Fruit fly (Drosophila melanogaster) whole organism, embryonic: ENCODE results near the gene RluA-1.

ENCODE experiments used
- CG10979 ChIP-seq: fragments of 200-800 bp; sonication (Bioruptor generic); optimal IDR thresholded peaks from 2 replicates; lab custom pipeline; 2018; ENCODE audit warnings: missing biosample characterization, mild to moderate bottlenecking, missing genetic modification characterization, moderate library complexity
- CG12219 ChIP-seq: fragments of 200-800 bp; sonication (Bioruptor generic); optimal IDR thresholded peaks from 3 replicates; lab custom pipeline; 2018; ENCODE audit warnings: missing biosample characterization, mild to moderate bottlenecking, missing genetic modification characterization
- CG1233 ChIP-seq: fragments of 200-800 bp; sonication (Bioruptor generic); optimal IDR thresholded peaks from 4 replicates; lab custom pipeline; 2018; ENCODE audit warnings: missing biosample characterization, mild to moderate bottlenecking, missing genetic modification characterization
- CG15601 ChIP-seq: fragments of 200-800 bp; sonication (Bioruptor generic); optimal IDR thresholded peaks from 3 replicates; lab custom pipeline; 2019; ENCODE audit warnings: missing biosample characterization, mild to moderate bottlenecking, missing genetic modification characterization, moderate library complexity
- CG17385 ChIP-seq: fragments of 200-800 bp; sonication (Bioruptor generic); optimal IDR thresholded peaks from 3 replicates; lab custom pipeline; 2018; ENCODE audit warnings: missing biosample characterization, mild to moderate bottlenecking, missing genetic modification characterization
- CG17829 ChIP-seq: fragments of 200-800 bp; optimal IDR thresholded peaks from 2 replicates; lab custom pipeline; 2019; ENCODE audit warnings: missing biosample characterization, mild to moderate bottlenecking, missing genetic modification characterization, moderate library complexity
- CG18619 ChIP-seq: fragments of 200-800 bp; sonication (Bioruptor generic); optimal IDR thresholded peaks from 3 replicates; lab custom pipeline; 2017; ENCODE audit warnings: missing biosample characterization, mild to moderate bottlenecking, missing genetic modification characterization
- CG2116 ChIP-seq: fragments of 200-800 bp; sonication (Bioruptor generic); optimal IDR thresholded peaks from 3 replicates; lab custom pipeline; 2018; ENCODE audit warnings: missing biosample characterization, mild to moderate bottlenecking, missing genetic modification characterization
- CG30020 ChIP-seq: fragments of 200-800 bp; optimal IDR thresholded peaks from 2 replicates; lab custom pipeline; 2019; ENCODE audit warnings: missing biosample characterization, mild to moderate bottlenecking, missing genetic modification characterization, moderate library complexity
- CG30403 ChIP-seq: fragments of 200-800 bp; sonication (Bioruptor generic); optimal IDR thresholded peaks from 3 replicates; lab custom pipeline; 2016; ENCODE audit warnings: missing biosample characterization, missing genetic modification characterization
- CG30431 ChIP-seq: fragments of 200-800 bp; sonication (Bioruptor generic); optimal IDR thresholded peaks from 2 replicates; lab custom pipeline; 2017; ENCODE audit warnings: missing biosample characterization, missing genetic modification characterization
- CG31441 ChIP-seq: fragments of 200-800 bp; sonication (Bioruptor generic); IDR thresholded peaks from 2 replicates; pipeline ENCODE4 v1.3.6; 2022; ENCODE audit warnings: missing biosample characterization, missing genetic modification characterization
- CG3281 ChIP-seq: fragments of 200-800 bp; sonication (Bioruptor generic); optimal IDR thresholded peaks from 3 replicates; lab custom pipeline; 2017; ENCODE audit warnings: missing biosample characterization, mild to moderate bottlenecking, missing genetic modification characterization
- CG5180 ChIP-seq: fragments of 200-800 bp; sonication (Bioruptor generic); optimal IDR thresholded peaks from 3 replicates; lab custom pipeline; 2017; ENCODE audit warnings: missing biosample characterization, missing genetic modification characterization, mild to moderate bottlenecking, moderate library complexity, missing genetic modification reagents
- CG5245 ChIP-seq: fragments of 200-800 bp; sonication (Bioruptor generic); optimal IDR thresholded peaks from 3 replicates; lab custom pipeline; 2016; ENCODE audit warnings: missing biosample characterization, missing genetic modification characterization
- CG7556 ChIP-seq: fragments of 200-800 bp; sonication (Bioruptor generic); optimal IDR thresholded peaks from 2 replicates; lab custom pipeline; 2017; ENCODE audit warnings: missing biosample characterization, mild to moderate bottlenecking, missing genetic modification characterization
- CG9727 ChIP-seq: fragments of 200-800 bp; sonication (Bioruptor generic); optimal IDR thresholded peaks from 3 replicates; lab custom pipeline; 2017; ENCODE audit warnings: missing biosample characterization, mild to moderate bottlenecking, missing genetic modification characterization
- E2f1 ChIP-seq: fragments of 200-800 bp; sonication (Bioruptor generic); IDR thresholded peaks from 2 replicates; pipeline ENCODE4 v1.3.6; 2022; ENCODE audit warnings: missing biosample characterization, missing genetic modification characterization
- Eip74EF ChIP-seq, 2 experiments: fragments of 200-800 bp in 1 of 2; fragments of >200 bp in 1 of 2; sonication (Bioruptor generic) in 1 of 2; optimal IDR thresholded peaks; 2 replicates each; lab custom pipeline; 2017 to 2019; ENCODE audit warnings: missing biosample characterization in 2 of 2, missing genetic modification characterization in 2 of 2, mild to moderate bottlenecking in 1 of 2, moderate library complexity in 1 of 2
- Ets65A ChIP-seq: fragments of 200-800 bp; sonication (Bioruptor generic); peaks from one replicate; lab custom pipeline; 2016; ENCODE audit warnings: missing biosample characterization, missing genetic modification characterization
- Ets97D ChIP-seq: fragments of 200-800 bp; sonication (Bioruptor generic); optimal IDR thresholded peaks from 3 replicates; lab custom pipeline; 2016; ENCODE audit warnings: missing biosample characterization, missing genetic modification characterization
- H15 ChIP-seq: fragments of 200-800 bp; sonication (Bioruptor generic); IDR thresholded peaks from 3 replicates; pipeline ENCODE4 v1.3.6; 2022; ENCODE audit warnings: missing biosample characterization, missing genetic modification characterization
- Jarid2 ChIP-seq: fragments of 200-800 bp; sonication (Bioruptor generic); optimal IDR thresholded peaks from 3 replicates; lab custom pipeline; 2017; ENCODE audit warnings: mild to moderate bottlenecking, missing biosample characterization, missing genetic modification reagents, missing genetic modification characterization
- MBD-R2 ChIP-seq: fragments of 200-800 bp; sonication (Bioruptor generic); IDR thresholded peaks from 2 replicates; pipeline ENCODE4 v1.3.6; 2022; ENCODE audit warnings: missing biosample characterization, missing genetic modification characterization
- Myb ChIP-seq: fragments of 200-800 bp; sonication (Bioruptor generic); optimal IDR thresholded peaks from 2 replicates; lab custom pipeline; 2016; ENCODE audit warnings: missing biosample characterization, missing genetic modification characterization
- Nf-YA ChIP-seq: fragments of 200-800 bp; sonication (Bioruptor generic); IDR thresholded peaks from 2 replicates; pipeline ENCODE4 v1.3.6; 2022; ENCODE audit warnings: missing biosample characterization, missing genetic modification characterization
- Ravus ChIP-seq: fragments of 200-800 bp; sonication (Bioruptor generic); IDR thresholded peaks from 2 replicates; pipeline ENCODE4 v1.3.6; 2022; ENCODE audit warnings: missing biosample characterization, missing genetic modification characterization
- Six4 ChIP-seq: fragments of 200-800 bp; sonication (Bioruptor generic); optimal IDR thresholded peaks from 2 replicates; lab custom pipeline; 2016; ENCODE audit warnings: missing biosample characterization, missing genetic modification characterization
- Sox100B ChIP-seq: fragments of 200-800 bp; sonication (Bioruptor generic); optimal IDR thresholded peaks from 3 replicates; lab custom pipeline; 2018; ENCODE audit warnings: missing biosample characterization, mild to moderate bottlenecking, missing genetic modification characterization
- Sry-β ChIP-seq: fragments of 200-800 bp; sonication (Bioruptor generic); optimal IDR thresholded peaks from 2 replicates; lab custom pipeline; 2018; ENCODE audit warnings: missing biosample characterization, mild to moderate bottlenecking, missing genetic modification characterization, moderate library complexity
- Usf ChIP-seq: fragments of 200-800 bp; sonication (Bioruptor generic); optimal IDR thresholded peaks from 2 replicates; lab custom pipeline; 2017; ENCODE audit warnings: missing genotype, missing biosample characterization, missing genetic modification characterization
- bbx ChIP-seq: fragments of 200-800 bp; sonication (Bioruptor generic); IDR thresholded peaks from 2 replicates; pipeline ENCODE4 v1.3.6; 2022; ENCODE audit warnings: missing biosample characterization, missing genetic modification characterization; ENCODE audit not compliant: partially characterized antibody
- cato ChIP-seq: fragments of 200-800 bp; sonication (Bioruptor generic); optimal IDR thresholded peaks from 2 replicates; lab custom pipeline; 2016; ENCODE audit warnings: missing biosample characterization, missing genetic modification characterization, borderline replicate concordance
- crol ChIP-seq: fragments of 200-800 bp; sonication (Bioruptor generic); IDR thresholded peaks from 2 replicates; pipeline ENCODE4 v1.3.6; 2022; ENCODE audit warnings: missing biosample characterization, missing genetic modification characterization
- fd102C ChIP-seq: fragments of 200-800 bp; sonication (Bioruptor generic); optimal IDR thresholded peaks from 2 replicates; lab custom pipeline; 2018; ENCODE audit warnings: missing biosample characterization, mild to moderate bottlenecking, missing genetic modification characterization, moderate library complexity
- hkb ChIP-seq, 2 experiments: fragments of 200-800 bp in 1 of 2; fragments of >200 bp in 1 of 2; sonication (Bioruptor generic) in 1 of 2; IDR thresholded peaks in 1 of 2; optimal IDR thresholded peaks in 1 of 2; 2 replicates each; pipeline versions ENCODE4 v1.3.6 to Lab custom; 2017 to 2022; ENCODE audit warnings: missing biosample characterization in 1 of 2, missing genetic modification characterization in 1 of 2
- mam ChIP-seq: fragments of 200-800 bp; sonication (Bioruptor generic); optimal IDR thresholded peaks from 3 replicates; lab custom pipeline; 2016; ENCODE audit warnings: missing biosample characterization, missing genetic modification characterization
- ro ChIP-seq: fragments of 200-800 bp; sonication (Bioruptor generic); IDR thresholded peaks from 2 replicates; pipeline ENCODE4 v1.3.6; 2022; ENCODE audit warnings: missing biosample characterization, missing genetic modification characterization
- sc ChIP-seq, 3 experiments: fragments of >200 bp in 2 of 3; fragments of 200-800 bp in 1 of 3; sonication (Bioruptor generic) in 1 of 3; optimal IDR thresholded peaks; 2 replicates in 2 of 3; 3 replicates in 1 of 3; lab custom pipeline; 2017; ENCODE audit warnings: mild to moderate bottlenecking in 1 of 3, missing biosample characterization in 1 of 3, missing genetic modification characterization in 1 of 3, missing genetic modification reagents in 1 of 3
- sob ChIP-seq: fragments of 200-800 bp; sonication (Bioruptor generic); IDR thresholded peaks from 2 replicates; pipeline ENCODE4 v1.3.6; 2022; ENCODE audit warnings: missing biosample characterization, missing genetic modification characterization
- stc ChIP-seq: fragments of 200-800 bp; sonication (Bioruptor generic); IDR thresholded peaks from 2 replicates; pipeline ENCODE4 v1.3.6; 2022; ENCODE audit warnings: missing biosample characterization, missing genetic modification characterization
- tin ChIP-seq: fragments of 200-800 bp; sonication (Bioruptor generic); optimal IDR thresholded peaks from 3 replicates; lab custom pipeline; 2016; ENCODE audit warnings: missing biosample characterization, missing genetic modification characterization
- toy ChIP-seq: fragments of 200-800 bp; sonication (Bioruptor generic); IDR thresholded peaks from 2 replicates; pipeline ENCODE4 v1.3.6; 2022; ENCODE audit warnings: missing biosample characterization, missing genetic modification characterization
- ttk ChIP-seq: fragments of 200-800 bp; sonication (Bioruptor generic); IDR thresholded peaks from 2 replicates; pipeline ENCODE4 v2.1.2; 2022; ENCODE audit warnings: missing biosample characterization, missing genetic modification characterization
- twi ChIP-seq: fragments of 200-800 bp; optimal IDR thresholded peaks from 2 replicates; lab custom pipeline; 2019; ENCODE audit warnings: missing biosample characterization, mild to moderate bottlenecking, missing genetic modification characterization, moderate library complexity
- z ChIP-seq: fragments of 200-800 bp; sonication (Bioruptor generic); IDR thresholded peaks from 3 replicates; pipeline ENCODE4 v1.3.6; 2022; ENCODE audit warnings: missing biosample characterization, missing genetic modification characterization
- zen2 ChIP-seq: fragments of 200-800 bp; sonication (Bioruptor generic); IDR thresholded peaks from 3 replicates; pipeline ENCODE4 v1.3.6; 2022; ENCODE audit warnings: missing biosample characterization, missing genetic modification characterization; ENCODE audit not compliant: partially characterized antibody

Gene RluA-1

DNA sequence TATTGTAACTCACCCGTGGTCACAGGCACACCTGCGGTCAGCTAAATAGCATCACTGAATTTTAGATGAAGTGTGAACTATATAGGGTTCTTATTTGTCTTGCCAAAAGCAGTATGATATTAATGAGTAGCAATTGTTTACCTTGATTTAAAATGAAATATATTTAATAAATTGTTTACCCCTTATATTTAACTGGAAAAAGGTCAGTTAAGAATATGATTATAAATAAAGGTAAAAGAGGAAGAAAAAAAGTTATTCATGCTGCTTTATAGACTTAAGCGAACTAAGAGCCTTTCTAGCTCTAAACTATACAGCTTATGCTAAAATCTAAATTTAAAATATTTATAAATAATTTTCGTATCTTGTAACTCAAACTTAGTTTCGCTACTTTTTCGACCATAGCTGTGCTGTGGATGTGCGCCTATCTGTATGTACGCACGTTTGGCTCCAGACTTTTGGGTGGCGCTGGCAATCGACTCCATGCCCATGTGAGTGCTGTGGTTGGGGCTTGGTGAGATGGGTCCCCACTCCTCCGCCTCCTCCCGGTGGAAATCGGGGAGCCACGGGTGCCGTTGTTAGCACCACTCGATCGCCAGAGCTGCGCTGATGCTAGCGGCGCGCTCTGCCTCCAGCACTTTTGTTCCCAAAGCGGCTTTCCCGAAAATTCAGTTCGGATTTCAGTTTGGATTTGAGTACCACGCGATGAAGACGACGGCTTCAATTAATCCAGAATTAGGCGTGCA lies 31.9 kb downstream of the RluA-1 start, which contains the start of gene loh (continued):
- TF ChIP-seq CG12219 (GFP tag; lab: Kevin White, UChicago) (peak; percentile 6), Sry-β (peak; percentile 30), CG30431 (GFP tag; lab: Kevin White, UChicago) (no peak), stc (0 out of 2 replicates have a peak, but pooled peaks have one; percentile 39), CG5180 (GFP tag; lab: Kevin White, UChicago) (peak; percentile 65), z (GFP tag; lab: Robert Waterston, UW) (0 out of 3 replicates have a peak, but pooled peaks have one; percentile 12), bbx (GFP tag; lab: Robert Waterston, UW) (no peak), twi (tag; lab: Kevin White, UChicago) (peak; percentile 42), mam (GFP tag; lab: Kevin White, UChicago) (no peak), MBD-R2 (GFP tag; lab: Robert Waterston, UW) (no peak), Ets97D (GFP tag; lab: Kevin White, UChicago) (no peak), H15 (GFP tag; lab: Robert Waterston, UW) (no peak), toy (GFP tag; lab: Robert Waterston, UW) (no peak), Six4 (GFP tag; lab: Kevin White, UChicago) (peak; percentile 56), CG3281 (peak; percentile 50), Eip74EF (GFP tag; optimal IDR thresholded peaks at IDR 0.05; lab: Kevin White, UChicago) (peak in 1 of 2 experiments; percentile 67), E2f1 (GFP tag; lab: Robert Waterston, UW) (peak; percentile 17; the same call in 1 of the 2 replicates), CG9727 (GFP tag; lab: Kevin White, UChicago) (peak; percentile 68), CG18619 (peak; percentile 41), CG2116 (GFP tag; lab: Kevin White, UChicago) (no peak), Usf (GFP tag; lab: Kevin White, UChicago) (peak; percentile 3), zen2 (no peak), CG30020 (tag; lab: Kevin White, UChicago) (peak; percentile 38), CG5245 (no peak), CG1233 (GFP tag; lab: Kevin White, UChicago) (peak; percentile 61), sob (0 out of 2 replicates have a peak, but pooled peaks have one; percentile 5), crol (GFP tag; lab: Robert Waterston, UW) (peak; percentile 77; the same call in 1 of the 2 replicates), ttk (GFP tag; lab: Robert Waterston, UW) (0 out of 2 replicates have a peak, but pooled peaks have one; percentile 38), fd102C (no peak), Jarid2 (GFP tag; lab: Kevin White, UChicago) (no peak), CG17385 (GFP tag; lab: Kevin White, UChicago) (peak; percentile 65), CG17829 (tag; lab: Kevin White, UChicago) (peak; percentile 65), CG15601 (tag; lab: Kevin White, UChicago) (peak; percentile 56), CG7556 (peak; percentile 84), Nf-YA (GFP tag; lab: Robert Waterston, UW) (no peak), hkb (optimal IDR thresholded peaks at IDR 0.05; lab: Kevin White, UChicago) (no peak), hkb (GFP tag; IDR thresholded peaks at IDR 0.05; lab: Robert Waterston, UW) (peak; percentile 50; the same call in 1 of the 2 replicates), ro (GFP tag; lab: Robert Waterston, UW) (0 out of 2 replicates have a peak, but pooled peaks have one; percentile 15), Ravus (GFP tag; lab: Robert Waterston, UW) (no peak), Myb (no peak), sc (optimal IDR thresholded peaks at IDR 0.05; lab: Kevin White, UChicago) (no peak), sc (GFP tag; optimal IDR thresholded peaks at IDR 0.05; lab: Kevin White, UChicago) (peak; percentile 44), tin (GFP tag; lab: Kevin White, UChicago) (peak; percentile 61), CG30403 (GFP tag; lab: Kevin White, UChicago) (peak; percentile 62), CG31441 (GFP tag; lab: Robert Waterston, UW) (peak; percentile 79), Sox100B (GFP tag; lab: Kevin White, UChicago) (peak; percentile 85), Ets65A (peak; percentile 0), cato (GFP tag; lab: Kevin White, UChicago) (peak; percentile 21), CG10979 (peak; percentile 76)
